Worm (Caenorhabditis elegans) whole organism, L3 larva: Measurements from ENCODE around the gene fipr-14.

Experiments
- R02D3.7 ChIP-seq: fragments of 150-350 bp; optimal IDR thresholded peaks from 2 replicates; lab custom pipeline; 2014; ENCODE audit warnings: missing biosample characterization, missing genetic modification characterization
- elt-3 ChIP-seq, 3 experiments: fragments of 150-350 bp in 1 of 3; sonication (generic microtip) in 2 of 3; optimal IDR thresholded peaks; 2 replicates in 2 of 3; 4 replicates in 1 of 3; lab custom pipeline; 2014 to 2017; ENCODE audit warnings: missing biosample characterization in 3 of 3, missing genetic modification characterization in 3 of 3
- eor-1 ChIP-seq, 2 experiments: fragments of 150-350 bp; optimal IDR thresholded peaks; 2 replicates each; lab custom pipeline; 2014 to 2018; ENCODE audit warnings: missing biosample characterization in 2 of 2, missing genetic modification characterization in 2 of 2
- lin-15B ChIP-seq: fragments of 150-350 bp; optimal IDR thresholded peaks from 2 replicates; lab custom pipeline; 2014; ENCODE audit warnings: missing biosample characterization, missing genetic modification characterization

- TF ChIP-seq eor-1 (tag; optimal IDR thresholded peaks at IDR 0.05; lab: Kevin White, UChicago) (no peak), lin-15B (no peak), elt-3 (tag; optimal IDR thresholded peaks at IDR 0.05; lab: Kevin White, UChicago) (no peak), R02D3.7 (tag; lab: Kevin White, UChicago) (no peak)
Measured at ce11 chrIV:10915388-10915787, 38.4 kb downstream of the fipr-14 start, which contains the start of gene ZK593.3.
